Worm (Caenorhabditis elegans) whole organism, L1 larva: Measurements from ENCODE around the gene madf-3.

Experiments
- Y116A8C.19 ChIP-seq: sonication (generic microtip); optimal IDR thresholded peaks from 2 replicates; lab custom pipeline; 2016; ENCODE audit warnings: missing compliant biosample characterization, missing genetic modification characterization, borderline replicate concordance
- aly-2 ChIP-seq: fragments of 150-350 bp; optimal IDR thresholded peaks from 2 replicates; lab custom pipeline; 2014; ENCODE audit warnings: missing biosample characterization, missing genetic modification characterization
- ama-1 ChIP-seq: fragments of 150-350 bp; optimal IDR thresholded peaks from 2 replicates; lab custom pipeline; 2014
- blmp-1 ChIP-seq: fragments of 150-350 bp; optimal IDR thresholded peaks from 2 replicates; lab custom pipeline; 2014; ENCODE audit warnings: missing biosample characterization, missing genetic modification characterization
- ceh-90 ChIP-seq: sonication (generic microtip); optimal IDR thresholded peaks from 2 replicates; lab custom pipeline; 2016; ENCODE audit warnings: missing genetic modification characterization, missing compliant biosample characterization
- fkh-10 ChIP-seq: sonication (generic microtip); optimal IDR thresholded peaks from 2 replicates; lab custom pipeline; 2017; ENCODE audit warnings: missing biosample characterization, missing genetic modification reagents, missing genetic modification characterization
- irx-1 ChIP-seq: sonication (generic microtip); optimal IDR thresholded peaks from 2 replicates; lab custom pipeline; 2016; ENCODE audit warnings: missing genetic modification characterization, missing compliant biosample characterization
- jun-1 ChIP-seq: fragments of 150-350 bp; optimal IDR thresholded peaks from 2 replicates; lab custom pipeline; 2014; ENCODE audit warnings: missing biosample characterization, missing genetic modification reagents, missing genetic modification characterization
- lin-13 ChIP-seq: fragments of 150-350 bp; optimal IDR thresholded peaks from 2 replicates; lab custom pipeline; 2014; ENCODE audit warnings: missing biosample characterization, missing genetic modification reagents, missing genetic modification characterization
- lin-15B ChIP-seq: fragments of 150-350 bp; sonication (generic microtip); optimal IDR thresholded peaks from 3 replicates; lab custom pipeline; 2014; ENCODE audit warnings: missing biosample characterization, missing genetic modification characterization
- lin-39 ChIP-seq: fragments of 150-350 bp; optimal IDR thresholded peaks from 2 replicates; lab custom pipeline; 2014; ENCODE audit warnings: missing biosample characterization, missing genetic modification reagents, missing genetic modification characterization
- mab-9 ChIP-seq: fragments of 200-800 bp; sonication (Bioruptor generic); IDR thresholded peaks from 2 replicates; pipeline ENCODE4 v1.3.6; 2022; ENCODE audit warnings: missing genetic modification reagents, missing genetic modification characterization, missing compliant biosample characterization
- mef-2 ChIP-seq: fragments of 150-350 bp; optimal IDR thresholded peaks from 2 replicates; lab custom pipeline; 2014; ENCODE audit warnings: missing biosample characterization, missing genetic modification characterization
- nhr-20 ChIP-seq: sonication (generic microtip); optimal IDR thresholded peaks from 2 replicates; lab custom pipeline; 2016; ENCODE audit warnings: mild to moderate bottlenecking, missing genetic modification characterization, missing compliant biosample characterization
- nhr-77 ChIP-seq: fragments of 150-350 bp; optimal IDR thresholded peaks from 2 replicates; lab custom pipeline; 2014; ENCODE audit warnings: missing biosample characterization, missing genetic modification characterization
- pax-3 ChIP-seq: fragments of 200-800 bp; sonication (Bioruptor generic); optimal IDR thresholded peaks from 2 replicates; lab custom pipeline; 2018; ENCODE audit warnings: mild to moderate bottlenecking, missing genetic modification characterization, moderate library complexity, missing compliant biosample characterization
- pqm-1 ChIP-seq: sonication (generic microtip); optimal IDR thresholded peaks from 3 replicates; lab custom pipeline; 2017; ENCODE audit warnings: missing biosample characterization, missing genetic modification characterization
- sox-4 ChIP-seq: sonication (generic microtip); optimal IDR thresholded peaks from 2 replicates; lab custom pipeline; 2016; ENCODE audit warnings: missing genetic modification characterization, missing compliant biosample characterization
- sup-37 ChIP-seq: fragments of 200-800 bp; sonication (Bioruptor generic); optimal IDR thresholded peaks from 2 replicates; lab custom pipeline; 2018; ENCODE audit warnings: mild to moderate bottlenecking, missing genetic modification characterization, missing compliant biosample characterization
- tbx-2 ChIP-seq: sonication (generic microtip); optimal IDR thresholded peaks from 2 replicates; lab custom pipeline; 2016; ENCODE audit warnings: missing genetic modification characterization, missing compliant biosample characterization
- tlp-1 ChIP-seq: fragments of 150-350 bp; optimal IDR thresholded peaks from 2 replicates; lab custom pipeline; 2014; ENCODE audit warnings: missing biosample characterization, missing genetic modification characterization
- unc-130 ChIP-seq: fragments of 150-350 bp; optimal IDR thresholded peaks from 2 replicates; lab custom pipeline; 2017; ENCODE audit warnings: missing biosample characterization, missing genetic modification characterization, inconsistent platforms
- unc-30 ChIP-seq: sonication (generic microtip); optimal IDR thresholded peaks from 2 replicates; lab custom pipeline; 2017; ENCODE audit warnings: missing biosample characterization, missing genetic modification characterization
- unc-62 ChIP-seq: fragments of 150-350 bp; optimal IDR thresholded peaks from 2 replicates; lab custom pipeline; 2014; ENCODE audit warnings: missing biosample characterization, missing genetic modification reagents, missing genetic modification characterization
- ztf-11 ChIP-seq, 2 experiments: sonication (generic microtip); optimal IDR thresholded peaks; 2 replicates each; lab custom pipeline; 2016 to 2017; ENCODE audit warnings: missing genetic modification characterization in 2 of 2, missing biosample characterization in 1 of 2, missing compliant biosample characterization in 1 of 2
- ztf-4 ChIP-seq: fragments of 150-350 bp; optimal IDR thresholded peaks from 2 replicates; lab custom pipeline; 2014; ENCODE audit warnings: missing biosample characterization, missing genetic modification characterization

The madf-3 gene

DNA sequence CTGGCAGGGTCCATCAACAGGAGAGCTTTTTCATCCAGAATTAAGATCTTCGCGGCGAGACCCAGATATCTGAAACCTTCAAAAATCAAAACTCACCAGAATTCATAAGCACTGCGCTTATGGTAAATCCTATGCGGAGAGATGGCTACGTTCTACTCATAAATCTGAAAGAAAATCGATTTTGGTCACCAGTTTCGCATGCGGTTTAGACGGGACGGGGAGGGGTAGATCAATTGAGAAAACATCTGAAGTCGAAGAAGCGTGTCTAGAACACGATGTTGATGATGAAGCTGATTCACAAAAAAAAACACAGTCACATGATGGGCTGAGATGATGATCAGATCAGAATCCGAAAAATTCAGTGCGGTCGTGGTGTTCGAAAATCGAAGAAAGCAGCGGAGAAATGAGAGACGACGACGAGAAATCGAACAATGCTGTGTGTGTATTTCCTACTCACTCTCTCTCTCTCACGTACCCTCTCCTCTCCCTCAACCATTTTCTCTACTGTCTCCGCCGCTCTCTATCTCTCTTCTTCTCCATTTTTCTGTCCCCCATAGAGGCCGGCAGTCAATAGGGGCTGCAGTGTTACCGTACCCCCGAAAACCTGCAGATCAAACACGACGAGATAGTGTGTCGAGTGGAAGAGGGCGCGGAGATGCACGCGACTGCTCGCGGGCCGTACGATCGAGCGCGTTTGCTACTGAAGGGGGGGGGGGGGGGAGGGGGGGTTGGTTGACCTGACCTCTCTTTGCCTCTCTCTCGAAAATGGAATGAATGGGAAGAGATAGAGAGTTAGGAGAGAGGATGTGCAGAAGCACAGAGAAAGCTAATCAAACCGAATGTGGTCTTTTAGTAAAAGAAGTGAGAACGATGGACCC lies 42.0 kb downstream of the madf-3 start, which contains the start of gene ntl-2 (continued):
- no peak for TF ChIP-seq unc-30
- TF ChIP-seq, all 84 proteins: peak for 69

DNA sequence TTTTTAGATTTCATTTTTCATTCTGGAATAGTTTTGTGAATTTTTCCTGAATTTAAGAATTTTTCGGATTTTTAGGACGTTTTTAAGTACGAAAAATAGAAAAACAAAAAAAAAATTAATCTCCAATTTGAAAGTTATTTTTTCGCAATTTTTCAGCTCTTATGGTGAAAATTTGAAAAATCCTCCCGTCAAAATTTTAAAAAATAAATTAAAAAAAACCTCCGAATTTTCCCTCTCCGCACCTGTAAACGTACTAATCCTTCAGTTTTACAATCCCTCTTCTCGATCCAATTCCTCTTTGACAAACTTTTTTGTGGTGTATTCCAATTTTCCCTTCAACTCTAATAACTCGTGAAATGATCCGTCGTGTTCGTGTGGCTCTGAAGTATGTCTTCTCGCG lies 43.6 kb downstream of the madf-3 start, which contains the start of gene B0286.1:
TSS of gene B0286.1 (plus strand) at position 301 of the 400 bp plus-strand sequence.
- TF ChIP-seq mab-9 (GFP tag; lab: Robert Waterston, UW) = no peak
- TF ChIP-seq blmp-1 (tag; lab: Kevin White, UChicago) = no peak
- TF ChIP-seq Y116A8C.19 (tag; lab: Kevin White, UChicago) = no peak
- no peak for TF ChIP-seq lin-39 (tag; lab: Kevin White, UChicago)
- TF ChIP-seq lin-13 (GFP tag; lab: Kevin White, UChicago) = no peak
- TF ChIP-seq irx-1 = no peak
- TF ChIP-seq pqm-1 (tag; lab: Kevin White, UChicago) = no peak
- no peak for TF ChIP-seq lin-15B (tag; lab: Kevin White, UChicago)
- TF ChIP-seq unc-130 (tag; lab: Kevin White, UChicago) = no peak
- TF ChIP-seq sox-4 (tag; lab: Kevin White, UChicago) = no peak
- no peak for TF ChIP-seq jun-1 (tag; lab: Kevin White, UChicago)
- no peak for TF ChIP-seq sup-37 (GFP tag; lab: Kevin White, UChicago)
- TF ChIP-seq mef-2 (tag; lab: Kevin White, UChicago) = no peak
- TF ChIP-seq ztf-11 (tag; optimal IDR thresholded peaks at IDR 0.05; lab: Kevin White, UChicago) = no peak
- TF ChIP-seq, all 84 proteins: peak for 0

DNA sequence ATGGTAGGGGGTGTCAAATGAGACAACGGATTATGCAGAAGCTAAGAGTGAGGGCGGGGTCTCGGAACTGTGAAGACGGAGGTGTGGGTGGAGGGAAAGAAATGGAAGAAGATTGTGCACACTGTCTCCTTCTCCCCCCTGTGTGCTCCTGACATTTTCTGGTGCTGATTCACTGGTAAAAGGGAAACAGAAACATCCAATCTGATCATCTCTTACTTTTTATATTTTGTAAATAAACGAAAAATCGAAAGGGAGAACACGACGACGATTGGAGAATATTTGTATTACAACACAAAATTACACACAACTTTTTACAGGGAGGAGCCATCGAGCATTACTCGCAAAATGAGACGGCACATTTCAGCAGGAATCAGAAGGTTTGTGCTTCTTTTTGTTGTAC lies 48.8 kb downstream of the madf-3 start, which contains the start of gene fkh-6:
TSS of gene fkh-6 (minus strand) at position 101 of the 400 bp plus-strand sequence.
- TF ChIP-seq fkh-10 (no peak), tlp-1 (tag; lab: Kevin White, UChicago) (no peak), pqm-1 (tag; lab: Kevin White, UChicago) (no peak), pax-3 (no peak), tbx-2 (tag; lab: Kevin White, UChicago) (no peak), nhr-20 (no peak), aly-2 (tag; lab: Kevin White, UChicago) (no peak), ztf-4 (no peak), unc-62 (GFP tag; lab: Kevin White, UChicago) (no peak), ama-1 (no peak), ceh-90 (tag; lab: Kevin White, UChicago) (no peak), nhr-77 (tag; lab: Kevin White, UChicago) (no peak)
- TF ChIP-seq, all 84 proteins: peak for 0
